Fruit fly (Drosophila melanogaster) whole organism, larva: ENCODE data around the gene GramD1B.

Source experiments
- noc ChIP-seq: fragments of 200-800 bp; sonication (Bioruptor generic); optimal IDR thresholded peaks from 3 replicates; lab custom pipeline; 2019; ENCODE audit warnings: missing biosample characterization, mild to moderate bottlenecking, missing genetic modification characterization, moderate library complexity

The GramD1B gene

DNA sequence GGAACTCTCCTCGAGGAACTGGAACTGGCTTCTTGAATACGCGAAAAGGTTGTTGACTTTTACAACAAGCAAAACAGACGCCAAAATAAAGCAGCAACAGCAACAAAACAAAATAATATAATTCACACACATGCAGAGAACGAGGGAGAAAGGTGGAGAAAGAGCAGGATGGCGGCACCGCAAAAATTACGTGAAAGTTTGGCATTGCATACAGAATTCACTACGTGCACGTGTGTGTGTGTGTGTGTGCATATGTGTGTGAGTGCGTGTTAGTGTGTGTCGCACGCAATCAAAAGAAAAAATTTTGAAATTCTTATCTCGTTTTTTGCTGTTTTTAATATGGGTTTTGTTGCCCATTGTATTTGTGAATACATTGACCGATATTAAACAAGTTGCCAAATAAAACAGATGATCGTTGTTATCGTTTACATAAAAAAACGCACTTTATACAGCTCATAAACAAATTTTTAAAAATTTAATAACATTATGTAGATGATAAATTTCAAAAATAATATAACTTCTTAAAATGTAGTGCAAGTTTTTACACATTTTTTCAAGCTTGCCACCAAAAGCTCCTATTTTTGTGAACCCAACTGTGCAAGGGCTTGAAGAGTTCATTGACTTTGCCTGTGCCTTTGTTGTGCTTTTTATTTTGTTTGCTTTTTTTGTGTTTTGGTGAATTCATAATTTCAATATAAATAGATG lies 31.8 kb downstream of the GramD1B start:
- TF ChIP-seq noc (tag; lab: Kevin White, UChicago): peak; percentile 55

- no peak for TF ChIP-seq noc (tag; lab: Kevin White, UChicago)
These were observed 33.8 kb downstream of the GramD1B start for dm6 chr2L:3339420-3339819.

dm6 chr2L:3338566-3339215 lies 34.5 kb downstream of the GramD1B start:
- no peak for TF ChIP-seq noc (tag; lab: Kevin White, UChicago)

- no peak for TF ChIP-seq noc (tag; lab: Kevin White, UChicago)
These were observed 40.7 kb downstream of the GramD1B start, which contains the start of gene CG15408 for dm6 chr2L:3332514-3332913. Gene CG15408 (plus strand): TSS chr2L:3332814.

DNA sequence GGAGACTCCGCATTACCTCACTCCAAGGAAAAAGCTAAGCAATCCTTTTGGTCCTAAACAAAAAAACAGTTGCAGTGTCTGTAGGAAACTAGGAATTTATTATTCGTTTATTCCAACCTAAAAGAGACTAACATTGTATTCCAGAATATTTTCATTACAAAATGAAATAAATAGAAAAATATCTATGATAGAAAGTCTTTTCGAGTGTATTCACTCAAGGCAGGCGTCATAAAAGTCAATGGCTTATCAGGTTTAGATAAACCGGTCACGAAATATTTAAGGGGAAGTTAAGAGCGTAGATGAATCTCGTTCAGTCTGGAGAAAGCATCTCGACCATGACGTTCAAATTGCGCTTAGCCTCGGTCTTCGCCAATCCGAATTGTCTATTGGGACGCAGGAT lies 42.5 kb downstream of the GramD1B start, which contains the start of gene CG3285:
CG3285 (plus strand) TSS at position 301 of the 400 bp plus-strand sequence.
- TF ChIP-seq noc (tag; lab: Kevin White, UChicago): no peak

DNA sequence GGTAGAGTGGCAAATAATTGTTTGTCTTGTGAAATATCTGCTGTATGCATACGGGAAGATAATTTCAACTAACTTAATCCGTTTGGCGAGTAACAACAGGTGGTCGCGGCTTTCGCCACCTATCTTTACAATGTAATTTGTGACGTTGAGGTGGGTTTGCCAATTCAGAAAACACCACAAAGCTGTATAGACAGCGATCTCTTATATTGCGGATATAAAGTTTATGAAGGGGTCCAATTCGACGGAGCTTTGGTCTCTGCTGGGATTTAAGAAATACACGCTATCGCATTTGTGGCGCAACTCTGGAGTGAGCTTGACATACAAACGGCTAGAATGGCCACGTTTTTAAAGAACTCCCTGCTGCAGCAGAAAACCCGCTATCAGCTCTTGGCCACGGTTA lies 45.6 kb downstream of the GramD1B start, which contains the start of gene CG33282:
CG33282 (plus strand) TSS at position 301 of the 400 bp plus-strand sequence.
- TF ChIP-seq noc (tag; lab: Kevin White, UChicago): no peak

dm6 chr2L:3323319-3324287 lies 49.6 kb downstream of the GramD1B start, which contains the start of gene CG33281:
Gene CG33281 (plus strand): TSS chr2L:3324237.
- TF ChIP-seq noc (tag; lab: Kevin White, UChicago): peak; percentile 80

dm6 chr2L:3319731-3320295 lies 53.4 kb downstream of the GramD1B start, which contains the start of the genes Fign and CG8837:
Gene Fign (minus strand): TSS chr2L:3319872.
Gene CG8837 (plus strand): TSS chr2L:3320245.
- TF ChIP-seq noc (tag; lab: Kevin White, UChicago): no peak
